Fruit fly (Drosophila melanogaster) whole organism, pupa: ENCODE results near the gene CG31789.

Experiments used
- CG12605 ChIP-seq: fragments of 200-800 bp; sonication (Bioruptor generic); IDR thresholded peaks from 2 replicates; pipeline ENCODE4 v1.3.6; 2022; ENCODE audit warnings: missing biosample characterization, missing genetic modification characterization
- EcR ChIP-seq: fragments of 200-800 bp; sonication (Bioruptor generic); optimal IDR thresholded peaks from 3 replicates; lab custom pipeline; 2019; ENCODE audit warnings: missing biosample characterization, missing genetic modification characterization, mild to moderate bottlenecking, moderate library complexity, missing genetic modification reagents
- Snoo ChIP-seq: fragments of 200-800 bp; sonication (Bioruptor generic); optimal IDR thresholded peaks from 3 replicates; lab custom pipeline; 2017; ENCODE audit warnings: missing biosample characterization, mild to moderate bottlenecking, missing genetic modification characterization, inconsistent platforms

DNA sequence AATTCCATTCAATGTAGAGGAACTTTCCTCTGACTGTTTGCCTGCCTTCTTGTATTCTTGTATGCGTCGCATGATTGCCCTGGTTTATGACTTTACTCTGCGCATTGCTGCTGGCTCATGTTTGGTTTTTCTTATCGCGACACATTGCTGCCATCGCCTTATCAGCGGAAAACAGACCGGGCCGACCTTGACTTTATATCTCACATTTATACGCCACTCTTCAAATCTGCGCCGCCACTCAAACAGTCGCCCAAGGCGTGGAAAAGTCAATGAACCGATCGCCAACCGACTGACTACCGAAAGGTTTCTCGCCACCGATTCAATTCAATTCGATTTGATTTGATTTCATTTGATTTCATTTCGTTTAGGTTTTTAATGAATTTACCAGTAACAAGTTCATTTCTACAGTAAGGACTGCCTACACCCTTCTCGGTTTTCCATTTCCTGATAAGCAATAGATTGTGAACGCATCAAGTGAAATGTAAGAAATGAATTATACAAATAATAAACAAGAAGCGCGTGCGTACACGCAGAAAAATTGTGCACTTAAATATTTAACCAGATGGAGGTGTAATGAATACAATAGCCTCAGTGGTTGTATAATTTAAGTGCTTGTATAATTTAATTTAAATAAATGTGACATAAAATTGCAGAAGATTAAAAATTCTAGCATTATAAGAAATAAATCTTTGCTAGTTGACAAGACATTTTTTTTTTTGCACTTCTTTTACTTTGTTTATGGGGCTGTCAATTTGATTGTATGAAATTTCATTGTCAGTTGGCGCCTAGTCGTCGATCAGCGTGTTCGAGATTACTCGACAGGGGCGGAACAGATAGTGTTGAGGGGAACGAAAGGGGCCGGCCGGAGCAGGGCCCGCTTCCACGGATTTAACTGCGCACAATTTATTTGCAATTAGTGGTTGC lies 39.2 kb upstream of the CG31789 start:
- TF ChIP-seq EcR (GFP tag; lab: Kevin White, UChicago) (peak; percentile 73), Snoo (tag; lab: Kevin White, UChicago) (no peak), CG12605 (GFP tag; lab: Robert Waterston, UW) (no peak)
